Fruit fly (Drosophila melanogaster) whole organism, embryonic: ENCODE results near the gene CG31249.

Experiments used
- ATbp ChIP-seq: fragments of 200-800 bp; sonication (Bioruptor generic); optimal IDR thresholded peaks from 2 replicates; lab custom pipeline; 2017; ENCODE audit warnings: missing biosample characterization, mild to moderate bottlenecking, missing genetic modification characterization, missing genetic modification reagents
- Blimp-1 ChIP-seq: fragments of 200-800 bp; sonication (Bioruptor generic); optimal IDR thresholded peaks from 3 replicates; lab custom pipeline; 2018; ENCODE audit warnings: missing biosample characterization, missing genetic modification characterization, mild to moderate bottlenecking, moderate library complexity, missing genetic modification reagents
- CG10209 ChIP-seq: fragments of 200-800 bp; sonication (Bioruptor generic); optimal IDR thresholded peaks from 3 replicates; lab custom pipeline; 2017; ENCODE audit warnings: missing biosample characterization, mild to moderate bottlenecking, missing genetic modification characterization, missing genetic modification reagents
- CG11085 ChIP-seq: fragments of 200-800 bp; sonication (Bioruptor generic); IDR thresholded peaks from 2 replicates; pipeline ENCODE4 v1.3.6; 2022; ENCODE audit warnings: missing biosample characterization, missing genetic modification characterization
- CG11398 ChIP-seq: fragments of 200-800 bp; sonication (Bioruptor generic); optimal IDR thresholded peaks from 2 replicates; lab custom pipeline; 2016; ENCODE audit warnings: missing biosample characterization, missing genetic modification characterization
- CG12219 ChIP-seq: fragments of 200-800 bp; sonication (Bioruptor generic); optimal IDR thresholded peaks from 3 replicates; lab custom pipeline; 2018; ENCODE audit warnings: missing biosample characterization, mild to moderate bottlenecking, missing genetic modification characterization
- CG17328 ChIP-seq: fragments of 200-800 bp; sonication (Bioruptor generic); IDR thresholded peaks from 2 replicates; pipeline ENCODE4 v1.3.6; 2022; ENCODE audit warnings: missing biosample characterization, missing genetic modification characterization
- CG17568 ChIP-seq: fragments of 200-800 bp; sonication (Bioruptor generic); optimal IDR thresholded peaks from 2 replicates; lab custom pipeline; 2018; ENCODE audit warnings: missing biosample characterization, mild to moderate bottlenecking, missing genetic modification characterization, moderate library complexity
- CG2129 ChIP-seq: fragments of 200-800 bp; sonication (Bioruptor generic); IDR thresholded peaks from 2 replicates; pipeline ENCODE4 v1.3.6; 2022; ENCODE audit warnings: missing biosample characterization, missing genetic modification characterization; ENCODE audit not compliant: partially characterized antibody
- CG31388 ChIP-seq: fragments of 200-800 bp; sonication (Bioruptor generic); optimal IDR thresholded peaks from 2 replicates; lab custom pipeline; 2016; ENCODE audit warnings: missing biosample characterization, missing genetic modification characterization
- CG3838 ChIP-seq: fragments of 200-800 bp; sonication (Bioruptor generic); optimal IDR thresholded peaks from 3 replicates; lab custom pipeline; 2016; ENCODE audit warnings: missing biosample characterization, missing genetic modification characterization
- CG6272 ChIP-seq: fragments of 200-800 bp; sonication (Bioruptor generic); IDR thresholded peaks from 2 replicates; pipeline ENCODE4 v1.3.6; 2022; ENCODE audit warnings: missing biosample characterization, missing genetic modification characterization
- CG6854 ChIP-seq: fragments of 200-800 bp; sonication (Bioruptor generic); optimal IDR thresholded peaks from 3 replicates; lab custom pipeline; 2017; ENCODE audit warnings: missing biosample characterization, mild to moderate bottlenecking, missing genetic modification characterization
- CG7357 ChIP-seq: fragments of 200-800 bp; sonication (Bioruptor generic); IDR thresholded peaks from 3 replicates; pipeline ENCODE4 v1.3.6; 2022; ENCODE audit warnings: missing biosample characterization, missing genetic modification characterization
- CG7839 ChIP-seq: fragments of 200-800 bp; sonication (Bioruptor generic); optimal IDR thresholded peaks from 3 replicates; lab custom pipeline; 2018; ENCODE audit warnings: missing biosample characterization, mild to moderate bottlenecking, missing genetic modification characterization, moderate library complexity
- CG8281 ChIP-seq: fragments of 200-800 bp; sonication (Bioruptor generic); optimal IDR thresholded peaks from 2 replicates; lab custom pipeline; 2018; ENCODE audit warnings: missing biosample characterization, mild to moderate bottlenecking, missing genetic modification characterization, moderate library complexity
- CG8290 ChIP-seq, 3 experiments: fragments of 200-800 bp; sonication (Bioruptor generic); optimal IDR thresholded peaks; 2 replicates each; lab custom pipeline; 2016 to 2019; ENCODE audit warnings: missing biosample characterization in 3 of 3, missing genetic modification characterization in 3 of 3, mild to moderate bottlenecking in 2 of 3, moderate library complexity in 1 of 3
- CoRest ChIP-seq: fragments of 200-800 bp; sonication (Bioruptor generic); optimal IDR thresholded peaks from 3 replicates; lab custom pipeline; 2018; ENCODE audit warnings: missing biosample characterization, mild to moderate bottlenecking, missing genetic modification characterization, moderate library complexity
- Dad ChIP-seq: fragments of 200-800 bp; sonication (Bioruptor generic); optimal IDR thresholded peaks from 3 replicates; lab custom pipeline; 2016; ENCODE audit warnings: missing biosample characterization, missing genetic modification characterization
- Dp ChIP-seq: fragments of 200-800 bp; sonication (Bioruptor generic); optimal IDR thresholded peaks from 2 replicates; lab custom pipeline; 2018; ENCODE audit warnings: missing biosample characterization, mild to moderate bottlenecking, missing genetic modification characterization, moderate library complexity
- Drgx ChIP-seq: fragments of 200-800 bp; sonication (Bioruptor generic); IDR thresholded peaks from 2 replicates; pipeline ENCODE4 v1.3.6; 2022; ENCODE audit warnings: missing biosample characterization, missing genetic modification characterization
- Fer3 ChIP-seq: fragments of 200-800 bp; sonication (Bioruptor generic); optimal IDR thresholded peaks from 2 replicates; lab custom pipeline; 2018; ENCODE audit warnings: missing biosample characterization, mild to moderate bottlenecking, missing genetic modification characterization, moderate library complexity
- HHEX ChIP-seq: fragments of 200-800 bp; sonication (Bioruptor generic); optimal IDR thresholded peaks from 3 replicates; lab custom pipeline; 2017; ENCODE audit warnings: missing biosample characterization, mild to moderate bottlenecking, missing genetic modification characterization, missing genetic modification reagents
- Jarid2 ChIP-seq: fragments of 200-800 bp; sonication (Bioruptor generic); optimal IDR thresholded peaks from 3 replicates; lab custom pipeline; 2017; ENCODE audit warnings: mild to moderate bottlenecking, missing biosample characterization, missing genetic modification reagents, missing genetic modification characterization
- MBD-R2 ChIP-seq: fragments of 200-800 bp; sonication (Bioruptor generic); IDR thresholded peaks from 2 replicates; pipeline ENCODE4 v1.3.6; 2022; ENCODE audit warnings: missing biosample characterization, missing genetic modification characterization
- MESR4 ChIP-seq: fragments of 200-800 bp; sonication (Bioruptor generic); optimal IDR thresholded peaks from 2 replicates; lab custom pipeline; 2018; ENCODE audit warnings: missing biosample characterization, mild to moderate bottlenecking, missing genetic modification characterization, moderate library complexity
- Poxn ChIP-seq: fragments of 200-800 bp; sonication (Bioruptor generic); IDR thresholded peaks from 2 replicates; pipeline ENCODE4 v1.3.6; 2022; ENCODE audit warnings: missing biosample characterization, missing genetic modification characterization
- Ssrp ChIP-seq: fragments of 200-800 bp; sonication (Bioruptor generic); optimal IDR thresholded peaks from 2 replicates; lab custom pipeline; 2018; ENCODE audit warnings: missing biosample characterization, mild to moderate bottlenecking, missing genetic modification characterization, moderate library complexity
- Stat92E ChIP-seq, 3 experiments: fragments of >200 bp in 2 of 3; fragments of 200-800 bp in 1 of 3; sonication (Bioruptor generic) in 1 of 3; optimal IDR thresholded peaks; 2 replicates each; lab custom pipeline; 2017 to 2019; ENCODE audit warnings: missing biosample characterization in 3 of 3, missing genetic modification characterization in 3 of 3, mild to moderate bottlenecking in 1 of 3, moderate library complexity in 1 of 3
- amos ChIP-seq: fragments of 200-800 bp; sonication (Bioruptor generic); IDR thresholded peaks from 2 replicates; pipeline ENCODE4 v1.3.6; 2022; ENCODE audit warnings: missing biosample characterization, missing genetic modification characterization; ENCODE audit not compliant: partially characterized antibody
- bsh ChIP-seq, 2 experiments: fragments of 200-800 bp; sonication (Bioruptor generic); optimal IDR thresholded peaks; 2 replicates each; lab custom pipeline; 2017 to 2018; ENCODE audit warnings: mild to moderate bottlenecking in 2 of 2, missing biosample characterization in 2 of 2, missing genetic modification characterization in 2 of 2, moderate library complexity in 1 of 2
- cg ChIP-seq: fragments of 200-800 bp; sonication (Bioruptor generic); optimal IDR thresholded peaks from 3 replicates; lab custom pipeline; 2019; ENCODE audit warnings: missing biosample characterization, mild to moderate bottlenecking, missing genetic modification characterization, moderate library complexity
- cwo ChIP-seq: fragments of 200-800 bp; sonication (Bioruptor generic); optimal IDR thresholded peaks from 3 replicates; lab custom pipeline; 2017; ENCODE audit warnings: missing biosample characterization, missing genetic modification characterization, mild to moderate bottlenecking, moderate library complexity, missing genetic modification reagents
- dmrt11E ChIP-seq: fragments of 200-800 bp; sonication (Bioruptor generic); optimal IDR thresholded peaks from 3 replicates; lab custom pipeline; 2018; ENCODE audit warnings: missing biosample characterization, mild to moderate bottlenecking, missing genetic modification characterization, moderate library complexity
- gt ChIP-seq: fragments of 200-800 bp; sonication (Bioruptor generic); IDR thresholded peaks from 2 replicates; pipeline ENCODE4 v1.3.6; 2022; ENCODE audit warnings: missing biosample characterization, missing genetic modification characterization
- insv ChIP-seq, 2 experiments: fragments of 200-800 bp; sonication (Bioruptor generic); optimal IDR thresholded peaks; 3 replicates each; lab custom pipeline; 2016 to 2018; ENCODE audit warnings: missing biosample characterization in 2 of 2, missing genetic modification characterization in 2 of 2
- jing ChIP-seq: fragments of 200-800 bp; sonication (Bioruptor generic); optimal IDR thresholded peaks from 2 replicates; lab custom pipeline; 2018; ENCODE audit warnings: missing biosample characterization, mild to moderate bottlenecking, missing genetic modification characterization
- jumu ChIP-seq: fragments of 200-800 bp; sonication (Bioruptor generic); optimal IDR thresholded peaks from 3 replicates; lab custom pipeline; 2016; ENCODE audit warnings: missing biosample characterization, missing genetic modification characterization
- pfk ChIP-seq: fragments of 200-800 bp; sonication (Bioruptor generic); optimal IDR thresholded peaks from 2 replicates; lab custom pipeline; 2018; ENCODE audit warnings: missing biosample characterization, mild to moderate bottlenecking, missing genetic modification characterization, moderate library complexity
- pzg ChIP-seq: fragments of 200-800 bp; sonication (Bioruptor generic); optimal IDR thresholded peaks from 3 replicates; lab custom pipeline; 2018; ENCODE audit warnings: missing biosample characterization, mild to moderate bottlenecking, missing genetic modification characterization, moderate library complexity
- seq ChIP-seq: fragments of 200-800 bp; sonication (Bioruptor generic); IDR thresholded peaks from 2 replicates; pipeline ENCODE4 v1.3.6; 2022; ENCODE audit warnings: missing biosample characterization, missing genetic modification characterization
- sisA ChIP-seq: fragments of 200-800 bp; sonication (Bioruptor generic); IDR thresholded peaks from 2 replicates; pipeline ENCODE4 v1.3.6; 2022; ENCODE audit warnings: missing biosample characterization, missing genetic modification characterization
- sqz ChIP-seq: fragments of 200-800 bp; sonication (Bioruptor generic); optimal IDR thresholded peaks from 3 replicates; lab custom pipeline; 2018; ENCODE audit warnings: missing biosample characterization, mild to moderate bottlenecking, missing genetic modification characterization
- stwl ChIP-seq: fragments of 200-800 bp; sonication (Bioruptor generic); optimal IDR thresholded peaks from 3 replicates; lab custom pipeline; 2018; ENCODE audit warnings: missing biosample characterization, mild to moderate bottlenecking, missing genetic modification characterization, moderate library complexity
- wdn ChIP-seq: fragments of 200-800 bp; sonication (Bioruptor generic); IDR thresholded peaks from 2 replicates; pipeline ENCODE4 v1.3.6; 2022; ENCODE audit warnings: missing biosample characterization, missing genetic modification characterization
- wor ChIP-seq: fragments of 200-800 bp; sonication (Bioruptor generic); IDR thresholded peaks from 2 replicates; pipeline ENCODE4 v1.3.6; 2022; ENCODE audit warnings: missing biosample characterization, missing genetic modification characterization
- zen ChIP-seq: fragments of 200-800 bp; sonication (Bioruptor generic); optimal IDR thresholded peaks from 3 replicates; lab custom pipeline; 2018; ENCODE audit warnings: missing biosample characterization, mild to moderate bottlenecking, missing genetic modification characterization, moderate library complexity

Gene CG31249

dm6 chr3R:17718760-17719625 is 32.1 kb upstream of the CG31249 start, which contains the start of gene Pxt:
Gene Pxt (plus strand): TSS chr3R:17719454.
- TF ChIP-seq CG31388 (GFP tag; lab: Kevin White, UChicago) (no peak), cg (GFP tag; lab: Kevin White, UChicago) (no peak), Stat92E (GFP tag; optimal IDR thresholded peaks at IDR 0.05; lab: Kevin White, UChicago) (no peak), CG11398 (GFP tag; lab: Kevin White, UChicago) (no peak), Drgx (GFP tag; lab: Robert Waterston, UW) (no peak), sqz (GFP tag; lab: Kevin White, UChicago) (no peak), dmrt11E (tag; lab: Kevin White, UChicago) (no peak), sisA (GFP tag; lab: Robert Waterston, UW) (no peak), bsh (GFP tag; optimal IDR thresholded peaks at IDR 0.05; lab: Kevin White, UChicago) (no peak), stwl (tag; lab: Kevin White, UChicago) (peak; percentile 60), wdn (GFP tag; lab: Robert Waterston, UW) (no peak), CG3838 (no peak), cwo (no peak), CG7839 (tag; lab: Kevin White, UChicago) (no peak), pfk (GFP tag; lab: Kevin White, UChicago) (no peak), wor (GFP tag; lab: Robert Waterston, UW) (no peak), CG17568 (no peak), Dp (GFP tag; lab: Kevin White, UChicago) (peak; percentile 82), CG11085 (GFP tag; lab: Robert Waterston, UW) (no peak), Fer3 (tag; lab: Kevin White, UChicago) (no peak), CG12219 (GFP tag; lab: Kevin White, UChicago) (no peak), Jarid2 (GFP tag; lab: Kevin White, UChicago) (no peak), Poxn (GFP tag; lab: Robert Waterston, UW) (no peak), MBD-R2 (GFP tag; lab: Robert Waterston, UW) (no peak; the same call in 1 of the 2 replicates), Dad (GFP tag; lab: Kevin White, UChicago) (no peak), Ssrp (tag; lab: Kevin White, UChicago) (no peak), zen (no peak), amos (GFP tag; lab: Robert Waterston, UW) (peak; percentile 37; the same call in 1 of the 2 replicates), jumu (GFP tag; lab: Kevin White, UChicago) (no peak), jing (GFP tag; lab: Kevin White, UChicago) (no peak), insv (GFP tag; optimal IDR thresholded peaks at IDR 0.05; lab: Kevin White, UChicago) (peak in 1 of 2 experiments; percentile 88), HHEX (GFP tag; lab: Kevin White, UChicago) (no peak), pzg (GFP tag; lab: Kevin White, UChicago) (peak; percentile 60), CG2129 (GFP tag; lab: Robert Waterston, UW) (no peak), CoRest (tag; lab: Kevin White, UChicago) (no peak), gt (GFP tag; lab: Robert Waterston, UW) (no peak), ATbp (GFP tag; lab: Kevin White, UChicago) (no peak), CG8290 (GFP tag; optimal IDR thresholded peaks at IDR 0.05; lab: Kevin White, UChicago) (no peak), CG8290 (tag; optimal IDR thresholded peaks at IDR 0.05; lab: Kevin White, UChicago) (peak in 1 of 2 experiments; percentile 28), CG8281 (no peak), CG6854 (no peak), seq (GFP tag; lab: Robert Waterston, UW) (no peak), MESR4 (GFP tag; lab: Kevin White, UChicago) (no peak), Blimp-1 (no peak), CG17328 (GFP tag; lab: Robert Waterston, UW) (no peak), CG6272 (GFP tag; lab: Robert Waterston, UW) (no peak), CG10209 (GFP tag; lab: Kevin White, UChicago) (no peak), CG7357 (GFP tag; lab: Robert Waterston, UW) (no peak)
